Fruit fly (Drosophila melanogaster) S2 (cell line): ENCODE measurements around the gene CG42816.

Experiments
- CG8478 ChIP-seq: fragments of >200 bp; optimal IDR thresholded peaks from 2 replicates; lab custom pipeline; 2018
- CTCF ChIP-seq, 2 experiments: fragments of >200 bp; optimal IDR thresholded peaks; 2 replicates each; lab custom pipeline; 2018

dm6 chr3L:17822784-17823383 lies 25.5 kb upstream of the CG42816 start, which contains the start of the genes Ir75c and Grd:
- TF ChIP-seq CG8478 (lab: Kevin White, UChicago) (no peak), CTCF (optimal IDR thresholded peaks at IDR 0.05; lab: Kevin White, UChicago) (no peak)
